Worm (Caenorhabditis elegans) whole organism, late embryonic: ENCODE results near the gene ncx-6.

Experiments used
- T23F11.4 ChIP-seq: fragments of 200-800 bp; sonication (Bioruptor generic); optimal IDR thresholded peaks from 2 replicates; lab custom pipeline; 2018; ENCODE audit warnings: mild to moderate bottlenecking, missing genetic modification characterization, missing compliant biosample characterization
- ama-1 ChIP-seq: fragments of 150-350 bp; optimal IDR thresholded peaks from 2 replicates; lab custom pipeline; 2014
- pat-9 ChIP-seq: fragments of 200-800 bp; sonication (Bioruptor generic); optimal IDR thresholded peaks from 2 replicates; lab custom pipeline; 2018; ENCODE audit warnings: mild to moderate bottlenecking, missing genetic modification characterization, moderate library complexity, missing compliant biosample characterization
- pax-1 ChIP-seq: fragments of 150-350 bp; optimal IDR thresholded peaks from 2 replicates; lab custom pipeline; 2014; ENCODE audit warnings: missing biosample characterization, missing genetic modification characterization
- pha-2 ChIP-seq: sonication (generic microtip); optimal IDR thresholded peaks from 2 replicates; lab custom pipeline; 2017; ENCODE audit warnings: mild to moderate bottlenecking, missing genetic modification characterization, missing compliant biosample characterization
- pha-4 ChIP-seq: fragments of 150-350 bp; optimal IDR thresholded peaks from 2 replicates; lab custom pipeline; 2018; ENCODE audit warnings: missing biosample characterization, missing genetic modification reagents, missing genetic modification characterization
- pqm-1 ChIP-seq: sonication (generic microtip); optimal IDR thresholded peaks from 2 replicates; lab custom pipeline; 2016; ENCODE audit warnings: missing genetic modification characterization, missing compliant biosample characterization
- rnt-1 ChIP-seq: sonication (generic microtip); optimal IDR thresholded peaks from 2 replicates; lab custom pipeline; 2016; ENCODE audit warnings: missing genetic modification characterization, missing compliant biosample characterization
- unc-3 ChIP-seq, 2 experiments: fragments of 200-800 bp in 1 of 2; sonication (Bioruptor generic) in 1 of 2; sonication (generic microtip) in 1 of 2; conservative IDR thresholded peaks in 1 of 2; optimal IDR thresholded peaks in 1 of 2; 2 replicates each; pipeline versions ENCODE4 v1.3.6 to Lab custom; 2016 to 2022; ENCODE audit warnings: missing compliant biosample characterization in 2 of 2, missing genetic modification characterization in 2 of 2, missing genetic modification reagents in 1 of 2

- TF ChIP-seq T23F11.4 (GFP tag; lab: Kevin White, UChicago) (no peak), unc-3 (GFP tag; conservative IDR thresholded peaks at IDR 0.05; lab: Robert Waterston, UW) (no peak), unc-3 (tag; optimal IDR thresholded peaks at IDR 0.05; lab: Kevin White, UChicago) (no peak), rnt-1 (tag; lab: Kevin White, UChicago) (no peak), pat-9 (no peak), pqm-1 (no peak), pha-4 (no peak), pha-2 (tag; lab: Kevin White, UChicago) (no peak), pax-1 (tag; lab: Kevin White, UChicago) (no peak), ama-1 (lab: Kevin White, UChicago) (no peak)
Measured at ce11 chrIII:9727439-9727838, 13.7 kb upstream of the ncx-6 start, which contains the start of gene C07A9.12.
